Fruit fly (Drosophila melanogaster): ENCODE measurements around the gene CG7376.
A peak's percentile ranks its signal among the peaks of the same experiment; 100 is the strongest.

Gene CG7376

DNA sequence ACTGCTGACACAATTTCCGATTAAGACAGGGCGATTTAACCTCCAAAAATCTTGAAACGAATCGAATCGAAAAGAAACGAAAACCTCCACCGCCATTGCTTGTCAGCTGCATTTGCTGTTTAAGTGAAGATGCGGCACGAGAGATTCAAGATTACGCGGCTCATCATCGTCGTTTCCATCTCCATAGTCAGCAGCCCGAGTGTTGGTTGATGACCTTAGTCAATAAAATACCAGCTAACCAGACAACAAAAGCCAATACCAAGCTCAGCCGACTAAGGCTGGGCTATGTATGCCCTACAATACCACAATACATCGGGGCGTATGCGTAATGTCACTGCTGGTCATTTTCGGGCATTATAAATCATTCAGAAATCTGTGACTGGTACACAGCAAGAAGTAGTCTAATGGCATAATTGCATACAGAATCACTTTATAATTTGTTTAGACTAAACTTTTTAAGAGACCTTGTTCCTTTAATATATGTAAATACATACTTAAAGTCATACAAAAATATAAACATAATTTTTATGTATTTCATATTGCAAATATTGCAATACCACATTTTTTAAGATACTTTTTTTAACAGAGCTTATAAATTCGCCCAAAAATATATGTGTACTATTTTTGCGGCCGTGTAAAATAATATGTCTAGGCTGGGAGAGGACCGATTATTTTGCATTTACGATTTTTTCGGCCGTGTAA, 33.1 kb upstream of the CG7376 start (continued):
- 0 out of 3 replicates have a peak, but pooled peaks have one; percentile 22 for TF ChIP-seq row (GFP tag; IDR thresholded peaks at IDR 0.05)
- no peak for TF ChIP-seq Kr (GFP tag; optimal IDR thresholded peaks at IDR 0.05)
- no peak for TF ChIP-seq CG4360 (GFP tag; IDR thresholded peaks at IDR 0.05)
- TF ChIP-seq CG1832 (GFP tag; optimal IDR thresholded peaks at IDR 0.05) = no peak
- peak; percentile 39; the same call in 1 of the 2 replicates for TF ChIP-seq CG9932 (GFP tag; IDR thresholded peaks at IDR 0.05)
- peak; percentile 33 for TF ChIP-seq Oli (tag; optimal IDR thresholded peaks at IDR 0.05)
- TF ChIP-seq gsb (GFP tag; IDR thresholded peaks at IDR 0.05) = no peak
- TF ChIP-seq sd (tag; optimal IDR thresholded peaks at IDR 0.05) = peak; percentile 12
- peak; percentile 19 for TF ChIP-seq pros (GFP tag; optimal IDR thresholded peaks at IDR 0.05)
- TF ChIP-seq CG2116 (GFP tag; optimal IDR thresholded peaks at IDR 0.05) = no peak
- 0 out of 3 replicates have a peak, but pooled peaks have one; percentile 17 for TF ChIP-seq CG11695 (GFP tag; IDR thresholded peaks at IDR 0.05)

DNA sequence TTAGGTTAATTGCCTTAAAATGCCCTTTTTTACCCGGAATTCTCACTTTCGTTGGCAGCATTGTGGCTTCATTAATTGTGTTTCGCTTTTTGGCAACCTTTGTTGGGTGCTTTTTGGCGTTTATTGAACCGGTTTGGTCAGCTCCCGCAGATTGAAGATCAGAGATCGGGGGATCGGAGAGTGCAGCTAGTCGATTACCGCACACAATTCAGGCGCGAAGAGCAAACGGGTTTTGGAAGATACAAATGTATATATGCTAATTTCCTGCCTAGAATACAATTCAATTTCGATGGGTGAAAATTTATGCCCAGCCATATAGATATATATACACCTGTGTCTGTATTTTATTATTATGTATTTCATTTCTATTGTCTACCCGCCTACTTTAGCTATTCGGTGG, 32.5 kb upstream of the CG7376 start:
- TF ChIP-seq Pdp1 (GFP tag; optimal IDR thresholded peaks at IDR 0.05) = peak in 1 of 2 experiments; percentile 65
- TF ChIP-seq CG4360 (GFP tag; IDR thresholded peaks at IDR 0.05) = no peak
- peak; percentile 35 for TF ChIP-seq sd (tag; optimal IDR thresholded peaks at IDR 0.05)
- peak; percentile 64 for TF ChIP-seq CG12769 (tag; optimal IDR thresholded peaks at IDR 0.05)
- TF ChIP-seq abd-A (tag; optimal IDR thresholded peaks at IDR 0.05) = peak; percentile 81
- peak; percentile 17 for TF ChIP-seq Blimp-1 (GFP tag; optimal IDR thresholded peaks at IDR 0.05)
- no peak for TF ChIP-seq CG3847 (GFP tag; IDR thresholded peaks at IDR 0.05)
- no peak for TF ChIP-seq gt (GFP tag; IDR thresholded peaks at IDR 0.05)
- TF ChIP-seq cwo (GFP tag; optimal IDR thresholded peaks at IDR 0.05) = peak; percentile 52
- TF ChIP-seq vvl (GFP tag; IDR thresholded peaks at IDR 0.05) = peak; percentile 70; the same call in 1 of the 2 replicates
- peak; percentile 90 for TF ChIP-seq chinmo (GFP tag; IDR thresholded peaks at IDR 0.05; ENCODE audit: partially characterized antibody)
- TF ChIP-seq CG13894 (tag; optimal IDR thresholded peaks at IDR 0.05) = peak; percentile 78
- peak; percentile 28 for TF ChIP-seq sens (GFP tag)
- no peak for TF ChIP-seq CG9215 (GFP tag; IDR thresholded peaks at IDR 0.05)
- TF ChIP-seq lmd (GFP tag; IDR thresholded peaks at IDR 0.05) = no peak

DNA sequence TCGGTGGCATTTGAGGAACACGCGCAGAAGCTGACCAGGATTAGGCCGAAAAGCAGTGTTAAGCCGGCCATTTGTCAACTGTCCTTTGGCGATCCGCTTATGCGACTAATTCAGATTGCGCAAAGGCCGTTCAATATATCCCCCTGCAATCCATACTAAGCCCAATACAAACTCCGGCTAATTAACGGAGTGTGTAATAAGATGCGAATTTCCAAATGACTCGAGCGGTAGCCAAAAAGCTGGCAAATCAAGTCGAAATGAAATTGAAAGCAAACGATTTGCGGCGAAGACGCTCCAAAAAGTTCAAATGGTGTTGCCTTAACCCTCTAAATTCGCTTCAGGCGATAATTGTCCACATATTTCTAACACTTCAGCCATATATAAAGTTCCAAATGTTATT, 31.7 kb upstream of the CG7376 start, which contains the start of gene Cpr65Aw:
TSS of gene Cpr65Aw (minus strand) at position 101 of the 400 bp plus-strand sequence.
- no peak for TF ChIP-seq CG1529 (GFP tag; optimal IDR thresholded peaks at IDR 0.05)
- no peak for TF ChIP-seq CG42726 (GFP tag; IDR thresholded peaks at IDR 0.05; ENCODE audit: partially characterized antibody)
- TF ChIP-seq CG30431 (GFP tag; optimal IDR thresholded peaks at IDR 0.05) = no peak
- TF ChIP-seq cato (GFP tag; optimal IDR thresholded peaks at IDR 0.05; ENCODE audit: borderline replicate concordance) = no peak
- no peak for TF ChIP-seq CG17385 (GFP tag; optimal IDR thresholded peaks at IDR 0.05)
- no peak for TF ChIP-seq CG6272 (GFP tag; IDR thresholded peaks at IDR 0.05)
- no peak for TF ChIP-seq CG1647 (GFP tag; optimal IDR thresholded peaks at IDR 0.05)
- TF ChIP-seq Bdp1 (GFP tag; optimal IDR thresholded peaks at IDR 0.05) = no peak
- TF ChIP-seq Bgb (GFP tag; IDR thresholded peaks at IDR 0.05; ENCODE audit: partially characterized antibody) = no peak
- no peak for TF ChIP-seq CG3163 (GFP tag; optimal IDR thresholded peaks at IDR 0.05)
- no peak for TF ChIP-seq inv (GFP tag; IDR thresholded peaks at IDR 0.05; ENCODE audit: partially characterized antibody)
- TF ChIP-seq ap (GFP tag; IDR thresholded peaks at IDR 0.05) = no peak
- no peak for TF ChIP-seq h (optimal IDR thresholded peaks at IDR 0.05)
